Worm (Caenorhabditis elegans) whole organism, L1 larva: Measurements from ENCODE around the gene col-71.

Source experiments
- C16A3.4 ChIP-seq: fragments of 150-350 bp; optimal IDR thresholded peaks from 2 replicates; lab custom pipeline; 2014; ENCODE audit warnings: missing biosample characterization, missing genetic modification characterization
- ama-1 ChIP-seq: fragments of 150-350 bp; optimal IDR thresholded peaks from 2 replicates; lab custom pipeline; 2014
- fos-1 ChIP-seq: fragments of 150-350 bp; optimal IDR thresholded peaks from 2 replicates; lab custom pipeline; 2014; ENCODE audit warnings: missing biosample characterization, missing genetic modification characterization
- lin-13 ChIP-seq: fragments of 150-350 bp; optimal IDR thresholded peaks from 2 replicates; lab custom pipeline; 2014; ENCODE audit warnings: missing biosample characterization, missing genetic modification reagents, missing genetic modification characterization
- lin-15B ChIP-seq: fragments of 150-350 bp; sonication (generic microtip); optimal IDR thresholded peaks from 3 replicates; lab custom pipeline; 2014; ENCODE audit warnings: missing biosample characterization, missing genetic modification characterization
- lsy-2 ChIP-seq, 2 experiments: fragments of 150-350 bp; optimal IDR thresholded peaks; 2 replicates each; lab custom pipeline; 2014; ENCODE audit warnings: missing biosample characterization in 2 of 2, missing genetic modification characterization in 2 of 2
- mep-1 ChIP-seq: fragments of 150-350 bp; optimal IDR thresholded peaks from 2 replicates; lab custom pipeline; 2014; ENCODE audit warnings: missing biosample characterization, missing genetic modification characterization
- nhr-237 ChIP-seq: fragments of 150-350 bp; optimal IDR thresholded peaks from 2 replicates; lab custom pipeline; 2014; ENCODE audit warnings: missing biosample characterization, missing genetic modification characterization
- nhr-28 ChIP-seq: fragments of 150-350 bp; optimal IDR thresholded peaks from 2 replicates; lab custom pipeline; 2014; ENCODE audit warnings: missing biosample characterization, missing genetic modification characterization
- nhr-77 ChIP-seq: fragments of 150-350 bp; optimal IDR thresholded peaks from 2 replicates; lab custom pipeline; 2014; ENCODE audit warnings: missing biosample characterization, missing genetic modification characterization
- nhr-84 ChIP-seq: sonication (generic microtip); optimal IDR thresholded peaks from 2 replicates; lab custom pipeline; 2017; ENCODE audit warnings: missing biosample characterization, missing genetic modification characterization
- unc-30 ChIP-seq: sonication (generic microtip); optimal IDR thresholded peaks from 2 replicates; lab custom pipeline; 2017; ENCODE audit warnings: missing biosample characterization, missing genetic modification characterization
- xbp-1 ChIP-seq: sonication (generic microtip); optimal IDR thresholded peaks from 2 replicates; lab custom pipeline; 2016; ENCODE audit warnings: missing genetic modification characterization, missing compliant biosample characterization
- ztf-11 ChIP-seq, 2 experiments: sonication (generic microtip); optimal IDR thresholded peaks; 2 replicates each; lab custom pipeline; 2016 to 2017; ENCODE audit warnings: missing genetic modification characterization in 2 of 2, missing biosample characterization in 1 of 2, missing compliant biosample characterization in 1 of 2

DNA sequence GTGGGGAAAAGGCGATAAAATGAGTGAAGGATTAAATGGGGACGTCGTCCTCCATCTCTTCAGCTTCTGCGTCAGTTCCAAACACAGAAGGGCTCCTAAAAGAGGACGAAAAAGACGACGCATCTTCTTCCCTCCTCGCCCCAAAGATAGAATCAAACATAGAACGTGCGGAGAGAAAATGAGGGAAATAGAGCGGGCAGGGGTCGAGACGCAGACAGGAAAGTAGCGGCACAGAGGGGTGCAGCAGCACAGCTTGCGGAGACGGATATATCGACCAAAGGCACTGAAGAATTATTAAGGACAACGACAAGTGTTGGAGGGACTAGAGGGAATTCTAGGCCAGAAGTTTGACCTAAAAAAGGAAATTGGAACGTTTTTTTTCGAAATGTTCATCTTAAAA is 44.9 kb upstream of the col-71 start:
- TF ChIP-seq ama-1 (lab: Kevin White, UChicago) (no peak), lin-15B (tag; lab: Kevin White, UChicago) (no peak), unc-30 (no peak), C16A3.4 (tag; lab: Kevin White, UChicago) (no peak), nhr-28 (tag; lab: Kevin White, UChicago) (no peak), xbp-1 (tag; lab: Kevin White, UChicago) (no peak), lsy-2 (tag; optimal IDR thresholded peaks at IDR 0.05; lab: Kevin White, UChicago) (peak; percentile 36 to 47), nhr-77 (tag; lab: Kevin White, UChicago) (no peak), lin-13 (GFP tag; lab: Kevin White, UChicago) (no peak), mep-1 (tag; lab: Kevin White, UChicago) (peak; percentile 21), ztf-11 (tag; optimal IDR thresholded peaks at IDR 0.05; lab: Kevin White, UChicago) (no peak), nhr-237 (tag; lab: Kevin White, UChicago) (no peak), fos-1 (tag; lab: Kevin White, UChicago) (no peak), nhr-84 (tag; lab: Kevin White, UChicago) (no peak)
